Worm (Caenorhabditis elegans): ENCODE data around the gene hum-4.

The hum-4 gene

ce11 chrX:11471893-11472292 lies 38.5 kb upstream of the hum-4 start (continued):
- TF ChIP-seq nhr-10 (tag; optimal IDR thresholded peaks at IDR 0.05) (no peak), mdl-1 (tag; optimal IDR thresholded peaks at IDR 0.05) (peak; percentile 72 to 82)

ce11 chrX:11471409-11471808 lies 38.0 kb upstream of the hum-4 start:
- TF ChIP-seq ceh-16 (tag; optimal IDR thresholded peaks at IDR 0.05) (no peak), zag-1 (tag; optimal IDR thresholded peaks at IDR 0.05) (no peak), ztf-4 (tag; optimal IDR thresholded peaks at IDR 0.05) (no peak), sma-3 (GFP tag; optimal IDR thresholded peaks at IDR 0.05) (peak; percentile 63), unc-39 (tag; optimal IDR thresholded peaks at IDR 0.05) (no peak), ztf-11 (tag; optimal IDR thresholded peaks at IDR 0.05) (no peak), alr-1 (tag; optimal IDR thresholded peaks at IDR 0.05) (no peak), lin-11 (tag; optimal IDR thresholded peaks at IDR 0.05) (no peak), ceh-82 (tag; optimal IDR thresholded peaks at IDR 0.05) (no peak), sma-9 (GFP tag; optimal IDR thresholded peaks at IDR 0.05) (peak; percentile 35), sma-9 (tag; optimal IDR thresholded peaks at IDR 0.05) (no peak), egl-27 (tag; optimal IDR thresholded peaks at IDR 0.05) (no peak), sem-4 (tag; optimal IDR thresholded peaks at IDR 0.05) (no peak), C34F6.9 (tag; optimal IDR thresholded peaks at IDR 0.05) (no peak)

- TF ChIP-seq aly-2 (tag; optimal IDR thresholded peaks at IDR 0.05) (no peak), ztf-11 (tag; optimal IDR thresholded peaks at IDR 0.05) (no peak), nhr-12 (tag; optimal IDR thresholded peaks at IDR 0.05) (no peak), egl-27 (tag; optimal IDR thresholded peaks at IDR 0.05) (no peak), nhr-6 (tag; optimal IDR thresholded peaks at IDR 0.05) (peak; percentile 10), ama-1 (optimal IDR thresholded peaks at IDR 0.05) (no peak), crh-2 (tag; optimal IDR thresholded peaks at IDR 0.05) (peak; percentile 56), F13H6.1 (tag; optimal IDR thresholded peaks at IDR 0.05) (peak; percentile 14), Y55F3AM.14 (GFP tag; optimal IDR thresholded peaks at IDR 0.05) (peak; percentile 66), mdl-1 (tag; optimal IDR thresholded peaks at IDR 0.05) (peak in 1 of 2 experiments; percentile 39), nhr-129 (tag; optimal IDR thresholded peaks at IDR 0.05) (peak; percentile 39), fos-1 (tag; optimal IDR thresholded peaks at IDR 0.05) (peak; percentile 10), C34F6.9 (tag; optimal IDR thresholded peaks at IDR 0.05) (peak; percentile 43), elt-3 (tag; optimal IDR thresholded peaks at IDR 0.05) (no peak)
These were observed 36.2 kb upstream of the hum-4 start for ce11 chrX:11469600-11469999.

ce11 chrX:11468814-11469213 lies 35.4 kb upstream of the hum-4 start:
- no peak for TF ChIP-seq nhr-10 (tag; optimal IDR thresholded peaks at IDR 0.05)
- no peak for TF ChIP-seq ztf-1 (GFP tag; conservative IDR thresholded peaks at IDR 0.05)
- TF ChIP-seq ztf-4 (tag; optimal IDR thresholded peaks at IDR 0.05) = peak; percentile 25
- TF ChIP-seq nhr-129 (tag; optimal IDR thresholded peaks at IDR 0.05) = no peak
- no peak for TF ChIP-seq mab-5 (tag; optimal IDR thresholded peaks at IDR 0.05)
- TF ChIP-seq egl-27 (tag; optimal IDR thresholded peaks at IDR 0.05) = no peak
- TF ChIP-seq ZK546.5 (tag; optimal IDR thresholded peaks at IDR 0.05) = no peak
- no peak for TF ChIP-seq sem-4 (tag; optimal IDR thresholded peaks at IDR 0.05)
- TF ChIP-seq F13H6.1 (tag; optimal IDR thresholded peaks at IDR 0.05) = peak; percentile 13
- TF ChIP-seq lsy-2 (tag; optimal IDR thresholded peaks at IDR 0.05) = no peak
- TF ChIP-seq snpc-4 (tag; optimal IDR thresholded peaks at IDR 0.05) = peak; percentile 15
- TF ChIP-seq nhr-11 (tag; optimal IDR thresholded peaks at IDR 0.05) = no peak
- no peak for TF ChIP-seq lin-39 (tag; optimal IDR thresholded peaks at IDR 0.05)
- TF ChIP-seq ama-1 (optimal IDR thresholded peaks at IDR 0.05) = no peak
- TF ChIP-seq nhr-237 (tag; optimal IDR thresholded peaks at IDR 0.05) = no peak
- no peak for TF ChIP-seq ceh-16 (tag; optimal IDR thresholded peaks at IDR 0.05)
- no peak for TF ChIP-seq lin-13 (GFP tag; optimal IDR thresholded peaks at IDR 0.05)
- no peak for TF ChIP-seq mdl-1 (tag; optimal IDR thresholded peaks at IDR 0.05)

ce11 chrX:11467320-11467732 lies 33.9 kb upstream of the hum-4 start:
- no peak for TF ChIP-seq dmd-4 (tag; optimal IDR thresholded peaks at IDR 0.05)
- peak; percentile 82 for TF ChIP-seq crh-2 (tag; optimal IDR thresholded peaks at IDR 0.05)
- no peak for TF ChIP-seq alr-1 (tag; optimal IDR thresholded peaks at IDR 0.05)
- no peak for TF ChIP-seq unc-62 (GFP tag; optimal IDR thresholded peaks at IDR 0.05)
- no peak for TF ChIP-seq unc-39 (tag; optimal IDR thresholded peaks at IDR 0.05)
- no peak for TF ChIP-seq nhr-12 (tag; optimal IDR thresholded peaks at IDR 0.05)
- TF ChIP-seq sma-3 (GFP tag; optimal IDR thresholded peaks at IDR 0.05) = no peak
- TF ChIP-seq nhr-237 (tag; optimal IDR thresholded peaks at IDR 0.05) = no peak
- TF ChIP-seq C34F6.9 (tag; optimal IDR thresholded peaks at IDR 0.05) = peak; percentile 89
- TF ChIP-seq ama-1 (optimal IDR thresholded peaks at IDR 0.05) = peak; percentile 26
- no peak for TF ChIP-seq nhr-25 (tag; optimal IDR thresholded peaks at IDR 0.05)
- peak; percentile 33 for TF ChIP-seq fos-1 (tag; optimal IDR thresholded peaks at IDR 0.05)
- no peak for TF ChIP-seq mbf-1 (tag; optimal IDR thresholded peaks at IDR 0.05)
- peak; percentile 16 for TF ChIP-seq snpc-4 (tag; optimal IDR thresholded peaks at IDR 0.05)
- no peak for TF ChIP-seq skn-1 (tag; optimal IDR thresholded peaks at IDR 0.05)
- peak; percentile 94 for TF ChIP-seq nhr-129 (tag; optimal IDR thresholded peaks at IDR 0.05)
- no peak for TF ChIP-seq ztf-11 (tag; optimal IDR thresholded peaks at IDR 0.05)
- TF ChIP-seq ztf-1 (GFP tag; conservative IDR thresholded peaks at IDR 0.05) = no peak
- no peak for TF ChIP-seq nhr-11 (tag; optimal IDR thresholded peaks at IDR 0.05)
- TF ChIP-seq lin-39 (tag; optimal IDR thresholded peaks at IDR 0.05) = no peak
- TF ChIP-seq nhr-6 (tag; optimal IDR thresholded peaks at IDR 0.05) = peak; percentile 69
- peak; percentile 87 for TF ChIP-seq zag-1 (tag; optimal IDR thresholded peaks at IDR 0.05)
- TF ChIP-seq sma-9 (GFP tag; optimal IDR thresholded peaks at IDR 0.05) = peak; percentile 71
- TF ChIP-seq sma-9 (tag; optimal IDR thresholded peaks at IDR 0.05) = no peak
- TF ChIP-seq nhr-21 (tag; optimal IDR thresholded peaks at IDR 0.05) = peak; percentile 16
- peak; percentile 86 for TF ChIP-seq Y55F3AM.14 (GFP tag; optimal IDR thresholded peaks at IDR 0.05)
- peak; percentile 41 to 70 for TF ChIP-seq lsy-2 (tag; optimal IDR thresholded peaks at IDR 0.05)
- no peak for TF ChIP-seq R02D3.7 (tag; optimal IDR thresholded peaks at IDR 0.05)
- TF ChIP-seq lin-11 (tag; optimal IDR thresholded peaks at IDR 0.05) = peak; percentile 69
- no peak for TF ChIP-seq gmeb-1 (tag; optimal IDR thresholded peaks at IDR 0.05)
- no peak for TF ChIP-seq mab-5 (tag; optimal IDR thresholded peaks at IDR 0.05)
- no peak for TF ChIP-seq ceh-16 (tag; optimal IDR thresholded peaks at IDR 0.05)

Data from whole organism, L2 larva.